Worm (Caenorhabditis elegans) whole organism, midembryonic: ENCODE measurements around the gene F08B12.4.
"Not testable (repeated sequence)": the region's sequence is repeated elsewhere in the genome, so short reads cannot be mapped to it uniquely, and the experiment has no call there.

Source experiments
- T22C8.4 ChIP-seq: fragments of 200-800 bp; sonication (Bioruptor generic); IDR thresholded peaks from 2 replicates; pipeline ENCODE4 v1.3.6; 2022; ENCODE audit warnings: missing genetic modification characterization, missing compliant biosample characterization
- cog-1 ChIP-seq: sonication (generic microtip); optimal IDR thresholded peaks from 2 replicates; lab custom pipeline; 2016; ENCODE audit warnings: missing genetic modification characterization, missing compliant biosample characterization
- flt-1 ChIP-seq: fragments of 200-800 bp; sonication (Bioruptor generic); IDR thresholded peaks from 2 replicates; pipeline ENCODE4 v1.3.6; 2022; ENCODE audit warnings: missing genetic modification characterization, missing compliant biosample characterization
- klf-2 ChIP-seq: fragments of 200-800 bp; sonication (Bioruptor generic); conservative IDR thresholded peaks from 2 replicates; pipeline ENCODE4 v1.3.6; 2022; ENCODE audit warnings: missing genetic modification reagents, missing genetic modification characterization, missing compliant biosample characterization
- med-1 ChIP-seq: sonication (generic microtip); optimal IDR thresholded peaks from 2 replicates; lab custom pipeline; 2017; ENCODE audit warnings: missing genetic modification characterization, mild to moderate bottlenecking, missing compliant biosample characterization, antibody characterized with exemption, missing genetic modification reagents; ENCODE audit not compliant: insufficient read depth
- ref-1 ChIP-seq: fragments of 200-800 bp; sonication (Bioruptor generic); conservative IDR thresholded peaks from 2 replicates; pipeline ENCODE4 v1.3.6; 2022; ENCODE audit warnings: missing genetic modification reagents, missing genetic modification characterization, missing compliant biosample characterization
- tab-1 ChIP-seq: fragments of 200-800 bp; sonication (Bioruptor generic); IDR thresholded peaks from 2 replicates; pipeline ENCODE4 v1.3.6; 2022; ENCODE audit warnings: missing genetic modification characterization, missing compliant biosample characterization
- ztf-23 ChIP-seq: fragments of 200-800 bp; sonication (Bioruptor generic); IDR thresholded peaks from 2 replicates; pipeline ENCODE4 v1.3.6; 2022; ENCODE audit warnings: missing genetic modification reagents, missing genetic modification characterization, missing compliant biosample characterization
- ztf-29 ChIP-seq: fragments of 200-800 bp; sonication (Bioruptor generic); IDR thresholded peaks from 2 replicates; pipeline ENCODE4 v1.3.6; 2022; ENCODE audit warnings: missing genetic modification reagents, missing genetic modification characterization, missing compliant biosample characterization

Gene F08B12.4

ce11 chrX:11407682-11408335 lies at the start of gene F08B12.4:
Gene F08B12.4, minus strand, starts transcription at chrX:11407732.
- TF ChIP-seq klf-2 (no peak), ztf-29 (GFP tag; lab: Robert Waterston, UW) (no peak), T22C8.4 (no peak), ztf-23 (GFP tag; lab: Robert Waterston, UW) (no peak), tab-1 (GFP tag; lab: Robert Waterston, UW) (no peak), ref-1 (GFP tag; lab: Robert Waterston, UW) (no peak), cog-1 (tag; lab: Kevin White, UChicago) (no peak), med-1 (GFP tag; lab: Kevin White, UChicago) (no peak), flt-1 (GFP tag; lab: Robert Waterston, UW) (no peak)

- no peak for TF ChIP-seq flt-1 (GFP tag; lab: Robert Waterston, UW)
- TF ChIP-seq ztf-29 (GFP tag; lab: Robert Waterston, UW), result no peak
- TF ChIP-seq T22C8.4, result no peak
- no peak for TF ChIP-seq ref-1 (GFP tag; lab: Robert Waterston, UW)
- no peak for TF ChIP-seq cog-1 (tag; lab: Kevin White, UChicago)
- no peak for TF ChIP-seq med-1 (GFP tag; lab: Kevin White, UChicago)
- TF ChIP-seq ztf-23 (GFP tag; lab: Robert Waterston, UW), result no peak
- no peak for TF ChIP-seq klf-2
- TF ChIP-seq tab-1 (GFP tag; lab: Robert Waterston, UW), result no peak
Measured at ce11 chrX:11456665-11457064, 49.1 kb upstream of the F08B12.4 start.

- TF ChIP-seq T22C8.4, result no peak
- no peak for TF ChIP-seq flt-1 (GFP tag; lab: Robert Waterston, UW)
- TF ChIP-seq klf-2, result no peak
Measured at ce11 chrX:11454231-11454630, 46.7 kb upstream of the F08B12.4 start, which contains the start of gene F48C5.2. Gene F48C5.2, minus strand, starts transcription at chrX:11454331.

DNA sequence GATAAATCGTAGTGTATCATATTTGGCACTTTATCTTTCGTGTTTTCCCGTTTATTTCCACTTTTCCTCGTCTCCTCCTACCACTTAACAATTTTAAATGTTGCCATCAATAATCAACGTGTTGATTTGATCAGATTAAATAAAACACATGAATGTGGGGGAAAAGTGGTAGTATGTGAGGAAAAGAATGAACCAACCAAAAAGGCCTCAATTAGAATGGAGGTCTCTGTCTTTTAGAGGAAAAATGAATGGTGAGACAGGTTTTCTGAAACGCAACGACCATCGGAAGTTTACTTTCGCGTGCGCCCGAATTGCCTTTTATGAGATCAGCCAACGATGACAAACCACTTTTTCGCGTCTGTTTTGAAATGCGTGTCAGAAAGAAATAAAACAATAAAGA lies 44.8 kb upstream of the F08B12.4 start:
- TF ChIP-seq ztf-29 (GFP tag; lab: Robert Waterston, UW) (no peak), T22C8.4 (no peak), klf-2 (no peak), cog-1 (tag; lab: Kevin White, UChicago) (no peak), med-1 (GFP tag; lab: Kevin White, UChicago) (no peak), flt-1 (GFP tag; lab: Robert Waterston, UW) (no peak)

DNA sequence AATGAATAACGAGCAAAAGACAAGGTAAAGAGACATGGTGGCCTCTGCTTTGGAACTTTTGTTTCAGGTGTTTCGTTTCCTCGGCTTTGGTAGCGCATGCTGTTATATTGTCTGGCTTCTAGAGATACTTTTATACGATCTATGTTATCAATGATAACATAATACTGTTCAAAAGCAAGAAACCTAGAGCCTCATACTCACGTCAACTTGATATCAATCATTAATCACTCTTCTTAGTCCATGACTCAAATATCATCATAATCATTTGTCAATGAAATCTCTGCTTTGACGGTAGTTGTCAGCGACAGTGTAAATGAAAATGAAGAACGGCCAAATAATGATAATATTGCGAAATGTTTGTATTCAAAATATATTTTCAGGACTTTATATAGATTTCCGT lies 42.7 kb upstream of the F08B12.4 start:
- TF ChIP-seq med-1 (GFP tag; lab: Kevin White, UChicago) (no peak), ztf-29 (GFP tag; lab: Robert Waterston, UW) (no peak), T22C8.4 (no peak), klf-2 (no peak), ref-1 (GFP tag; lab: Robert Waterston, UW) (no peak), ztf-23 (GFP tag; lab: Robert Waterston, UW) (no peak), cog-1 (tag; lab: Kevin White, UChicago) (no peak), flt-1 (GFP tag; lab: Robert Waterston, UW) (no peak), tab-1 (GFP tag; lab: Robert Waterston, UW) (no peak)

DNA sequence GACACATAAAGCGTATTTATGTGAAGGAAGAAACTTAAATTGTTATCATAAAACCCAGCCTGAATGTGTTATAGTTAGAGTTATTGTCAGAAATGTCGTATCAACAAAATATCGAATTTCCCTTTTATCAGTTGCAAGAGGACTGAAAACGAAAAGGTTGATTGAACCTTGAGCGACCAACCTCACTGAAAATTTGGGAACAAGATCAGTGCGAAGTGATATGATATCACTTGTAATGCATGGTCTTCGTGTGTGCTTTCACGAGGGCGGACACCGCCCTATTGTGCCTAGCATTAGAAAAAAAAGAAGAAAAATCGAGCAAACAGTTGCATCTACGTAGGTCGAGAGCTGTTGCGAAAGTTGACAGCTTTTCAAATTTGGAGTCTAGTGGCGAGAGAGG lies 40.2 kb upstream of the F08B12.4 start:
- TF ChIP-seq flt-1 (GFP tag; lab: Robert Waterston, UW), result no peak
- TF ChIP-seq tab-1 (GFP tag; lab: Robert Waterston, UW), result no peak
- TF ChIP-seq T22C8.4, result no peak

- TF ChIP-seq ztf-29 (GFP tag; lab: Robert Waterston, UW) (no peak), ztf-23 (GFP tag; lab: Robert Waterston, UW) (no peak), med-1 (GFP tag; lab: Kevin White, UChicago) (no peak), klf-2 (no peak), cog-1 (tag; lab: Kevin White, UChicago) (no peak), flt-1 (GFP tag; lab: Robert Waterston, UW) (no peak), T22C8.4 (no peak), tab-1 (GFP tag; lab: Robert Waterston, UW) (no peak), ref-1 (GFP tag; lab: Robert Waterston, UW) (no peak)
Measured at ce11 chrX:11446535-11446934, 39.0 kb upstream of the F08B12.4 start, which contains the start of gene igeg-2. Gene igeg-2, minus strand, starts transcription at chrX:11446635.

- TF ChIP-seq klf-2; flt-1 (GFP tag; lab: Robert Waterston, UW); cog-1 (tag; lab: Kevin White, UChicago): not testable (repeated sequence)
Measured at ce11 chrX:11439740-11440139, 32.2 kb upstream of the F08B12.4 start, which contains the start of gene F46C3.7. Gene F46C3.7, plus strand, starts transcription at chrX:11440040.

DNA sequence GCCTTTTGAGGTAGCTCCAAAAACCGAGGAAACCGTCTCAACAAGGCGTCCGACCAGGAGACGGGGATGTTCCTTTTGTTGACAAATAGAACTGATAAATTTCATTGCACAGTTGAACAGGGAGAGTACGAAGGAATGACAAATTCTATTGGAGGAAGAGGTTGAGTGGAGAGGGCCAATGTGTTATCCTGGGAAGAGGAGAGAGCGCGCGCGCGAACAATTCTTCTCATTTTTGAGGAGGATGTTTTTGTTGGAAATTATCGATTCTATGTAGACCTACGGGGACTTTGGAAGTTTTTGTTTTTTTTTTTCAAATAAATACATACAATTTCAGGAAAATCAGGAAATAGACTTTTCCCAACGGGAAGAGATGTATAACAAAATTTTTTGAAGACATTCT lies 30.2 kb upstream of the F08B12.4 start:
- TF ChIP-seq tab-1 (GFP tag; lab: Robert Waterston, UW), result no peak
- TF ChIP-seq ztf-29 (GFP tag; lab: Robert Waterston, UW), result no peak
- no peak for TF ChIP-seq klf-2
- TF ChIP-seq ztf-23 (GFP tag; lab: Robert Waterston, UW), result no peak
- TF ChIP-seq cog-1 (tag; lab: Kevin White, UChicago), result no peak
- TF ChIP-seq T22C8.4, result no peak
- TF ChIP-seq flt-1 (GFP tag; lab: Robert Waterston, UW), result no peak
- TF ChIP-seq med-1 (GFP tag; lab: Kevin White, UChicago), result no peak
- no peak for TF ChIP-seq ref-1 (GFP tag; lab: Robert Waterston, UW)

DNA sequence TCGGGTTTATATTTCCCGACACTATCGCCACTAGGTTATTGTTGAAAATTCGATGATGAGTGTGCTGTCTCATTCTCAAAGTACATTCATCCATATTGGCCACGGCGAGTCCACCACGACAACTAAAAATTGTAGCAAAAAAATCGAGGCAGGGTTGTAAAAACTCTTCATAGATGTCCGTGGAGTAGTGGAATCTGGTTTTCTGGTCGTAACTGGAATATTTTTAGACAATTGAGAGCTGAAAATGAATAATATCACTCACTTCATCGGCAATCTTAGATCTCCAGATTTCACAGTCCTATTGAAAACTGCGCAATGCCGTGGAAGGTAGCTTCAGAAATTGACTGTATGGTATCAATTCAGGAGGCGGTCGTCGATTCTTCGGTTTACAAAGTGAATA lies 28.0 kb upstream of the F08B12.4 start:
- TF ChIP-seq tab-1 (GFP tag; lab: Robert Waterston, UW), result no peak
